ENCODE assay signal across 2 worm cellular contexts in genomic region chrII:8795227-8795626, ce11.
A peak's percentile ranks its signal among the peaks of the same experiment; 100 is the strongest.
TF ChIP-seq lines count a peak whose summit lies in the region.

No protein-coding gene starts in this region.

TF ChIP-seq in whole organism, L1 larva, 84 proteins besides CTCF, POLR2A, EP300 and RAD21 (continues in another document):
- TF ChIP-seq hpl-2 (GFP tag; optimal IDR thresholded peaks at IDR 0.05; lab: Kevin White, UChicago) (no peak), dsc-1 (tag; optimal IDR thresholded peaks at IDR 0.05; lab: Kevin White, UChicago) (peak; percentile 91), dpl-1 (GFP tag; optimal IDR thresholded peaks at IDR 0.05; lab: Kevin White, UChicago) (no peak), mdl-1 (tag; optimal IDR thresholded peaks at IDR 0.05; lab: Kevin White, UChicago) (no peak), fkh-10 (GFP tag; optimal IDR thresholded peaks at IDR 0.05; lab: Kevin White, UChicago) (no peak), egl-13 (tag; optimal IDR thresholded peaks at IDR 0.05; lab: Kevin White, UChicago) (no peak), hlh-17 (GFP tag; optimal IDR thresholded peaks at IDR 0.05; lab: Kevin White, UChicago; ENCODE audit: borderline replicate concordance) (no peak), elt-2 (tag; optimal IDR thresholded peaks at IDR 0.05; lab: Kevin White, UChicago) (no peak), jun-1 (tag; optimal IDR thresholded peaks at IDR 0.05; lab: Kevin White, UChicago) (no peak), pqm-1 (tag; optimal IDR thresholded peaks at IDR 0.05; lab: Kevin White, UChicago) (no peak), ama-1 (optimal IDR thresholded peaks at IDR 0.05; lab: Kevin White, UChicago) (no peak), ztf-4 (tag; optimal IDR thresholded peaks at IDR 0.05; lab: Kevin White, UChicago) (no peak), irx-1 (tag; optimal IDR thresholded peaks at IDR 0.05; lab: Kevin White, UChicago) (no peak), mab-9 (GFP tag; IDR thresholded peaks at IDR 0.05; lab: Robert Waterston, UW) (no peak), nhr-237 (tag; optimal IDR thresholded peaks at IDR 0.05; lab: Kevin White, UChicago) (no peak), ceh-63 (GFP tag; optimal IDR thresholded peaks at IDR 0.05; lab: Kevin White, UChicago) (no peak), tlp-1 (tag; optimal IDR thresholded peaks at IDR 0.05; lab: Kevin White, UChicago) (no peak), sptf-1 (tag; optimal IDR thresholded peaks at IDR 0.05; lab: Kevin White, UChicago) (no peak), grh-1 (GFP tag; IDR thresholded peaks at IDR 0.05; lab: Robert Waterston, UW) (no peak), ceh-88 (GFP tag; IDR thresholded peaks at IDR 0.05; lab: Robert Waterston, UW) (no peak), zag-1 (tag; optimal IDR thresholded peaks at IDR 0.05; lab: Kevin White, UChicago) (no peak), ces-1 (GFP tag; optimal IDR thresholded peaks at IDR 0.05; lab: Kevin White, UChicago) (no peak), snu-23 (GFP tag; optimal IDR thresholded peaks at IDR 0.05; lab: Kevin White, UChicago) (no peak), C34B4.2 (tag; optimal IDR thresholded peaks at IDR 0.05; lab: Kevin White, UChicago) (no peak), blmp-1 (tag; optimal IDR thresholded peaks at IDR 0.05; lab: Kevin White, UChicago) (no peak), sox-4 (tag; optimal IDR thresholded peaks at IDR 0.05; lab: Kevin White, UChicago) (peak; percentile 33), fkh-8 (tag; optimal IDR thresholded peaks at IDR 0.05; lab: Kevin White, UChicago) (peak; percentile 15), nhr-84 (tag; optimal IDR thresholded peaks at IDR 0.05; lab: Kevin White, UChicago) (no peak), lin-35 (GFP tag; optimal IDR thresholded peaks at IDR 0.05; lab: Kevin White, UChicago) (no peak), skn-1 (tag; optimal IDR thresholded peaks at IDR 0.05; lab: Kevin White, UChicago) (no peak), unc-98 (GFP tag; IDR thresholded peaks at IDR 0.05; lab: Robert Waterston, UW) (no peak), aha-1 (tag; optimal IDR thresholded peaks at IDR 0.05; lab: Kevin White, UChicago) (no peak), unc-86 (tag; optimal IDR thresholded peaks at IDR 0.05; lab: Kevin White, UChicago) (no peak), fos-1 (tag; optimal IDR thresholded peaks at IDR 0.05; lab: Kevin White, UChicago) (no peak), nhr-20 (tag; optimal IDR thresholded peaks at IDR 0.05; lab: Kevin White, UChicago) (no peak), nhr-11 (tag; optimal IDR thresholded peaks at IDR 0.05; lab: Kevin White, UChicago) (peak; percentile 24), fkh-4 (tag; optimal IDR thresholded peaks at IDR 0.05; lab: Kevin White, UChicago; ENCODE audit: borderline replicate concordance) (peak; percentile 3), unc-62 (GFP tag; optimal IDR thresholded peaks at IDR 0.05; lab: Kevin White, UChicago) (no peak), C16A3.4 (tag; optimal IDR thresholded peaks at IDR 0.05; lab: Kevin White, UChicago) (no peak), efl-3 (GFP tag; optimal IDR thresholded peaks at IDR 0.05; lab: Kevin White, UChicago) (no peak), unc-130 (tag; optimal IDR thresholded peaks at IDR 0.05; lab: Kevin White, UChicago) (no peak), sup-37 (GFP tag; optimal IDR thresholded peaks at IDR 0.05; lab: Kevin White, UChicago) (no peak), nhr-47 (tag; optimal IDR thresholded peaks at IDR 0.05; lab: Kevin White, UChicago) (peak; percentile 50), egl-27 (tag; optimal IDR thresholded peaks at IDR 0.05; lab: Kevin White, UChicago) (no peak), aly-2 (tag; optimal IDR thresholded peaks at IDR 0.05; lab: Kevin White, UChicago) (no peak), nhr-77 (tag; optimal IDR thresholded peaks at IDR 0.05; lab: Kevin White, UChicago) (no peak), alr-1 (tag; optimal IDR thresholded peaks at IDR 0.05; lab: Kevin White, UChicago; ENCODE audit: borderline replicate concordance) (no peak), lir-3 (tag; optimal IDR thresholded peaks at IDR 0.05; lab: Kevin White, UChicago; ENCODE audit: poor library complexity) (no peak), nhr-71 (tag; optimal IDR thresholded peaks at IDR 0.05; lab: Kevin White, UChicago) (peak; percentile 22)

TF ChIP-seq in whole organism, L2 larva, 48 proteins besides CTCF, POLR2A, EP300 and RAD21:
- TF ChIP-seq sma-9 (GFP tag; optimal IDR thresholded peaks at IDR 0.05; lab: Kevin White, UChicago) (peak; percentile 17), sma-9 (tag; optimal IDR thresholded peaks at IDR 0.05; lab: Kevin White, UChicago) (no peak), C34F6.9 (tag; optimal IDR thresholded peaks at IDR 0.05; lab: Kevin White, UChicago) (no peak)

Comparison
In these comparisons a context has a peak if more than half of its experiments do, and no peak if none do; other contexts are left out.
1. Of the 22 proteins assayed by ChIP-seq in both whole organism, L1 larva and whole organism, L2 larva: peak only in whole organism, L1 larva: nhr-11; only in whole organism, L2 larva: none; in both: none; in neither: 21.